Worm (Caenorhabditis elegans): ENCODE results near the gene ZC155.2.
A peak's percentile ranks its signal among the peaks of the same experiment; 100 is the strongest.
"Not testable (repeated sequence)": the region's sequence is repeated elsewhere in the genome, so short reads cannot be mapped to it uniquely, and the experiment has no call there.

ce11 chrIII:5211137-5211648, 7.6 kb upstream of the ZC155.2 start:
- TF ChIP-seq fos-1 (tag; optimal IDR thresholded peaks at IDR 0.05); nhr-11 (tag; optimal IDR thresholded peaks at IDR 0.05); elt-3 (tag; optimal IDR thresholded peaks at IDR 0.05); fkh-10 (GFP tag; optimal IDR thresholded peaks at IDR 0.05); ZK546.5 (tag; optimal IDR thresholded peaks at IDR 0.05); ztf-11 (tag; optimal IDR thresholded peaks at IDR 0.05); nhr-28 (tag; optimal IDR thresholded peaks at IDR 0.05); lin-15B (tag; optimal IDR thresholded peaks at IDR 0.05); sea-2 (GFP tag; optimal IDR thresholded peaks at IDR 0.05); egl-27 (tag; optimal IDR thresholded peaks at IDR 0.05); unc-62 (GFP tag; optimal IDR thresholded peaks at IDR 0.05): not testable (repeated sequence)
- TF ChIP-seq nfya-1 (tag; optimal IDR thresholded peaks at IDR 0.05; ENCODE audit: insufficient read depth) (peak; percentile 63), nhr-23 (tag; optimal IDR thresholded peaks at IDR 0.05) (peak; percentile 62), nhr-43 (tag; optimal IDR thresholded peaks at IDR 0.05; ENCODE audit: poor library complexity, severe bottlenecking) (peak; percentile 74)

Measured in whole organism, L3 larva.